Worm (Caenorhabditis elegans) whole organism, L3 larva: Measurements from ENCODE around the gene clec-173.

Source experiments
- R02D3.7 ChIP-seq: fragments of 150-350 bp; optimal IDR thresholded peaks from 2 replicates; lab custom pipeline; 2014; ENCODE audit warnings: missing biosample characterization, missing genetic modification characterization
- ZK546.5 ChIP-seq: sonication (generic microtip); optimal IDR thresholded peaks from 2 replicates; lab custom pipeline; 2017; ENCODE audit warnings: missing biosample characterization, missing genetic modification characterization
- aly-2 ChIP-seq: fragments of 150-350 bp; optimal IDR thresholded peaks from 2 replicates; lab custom pipeline; 2014; ENCODE audit warnings: missing biosample characterization, missing genetic modification characterization
- ama-1 ChIP-seq: fragments of 150-350 bp; optimal IDR thresholded peaks from 2 replicates; lab custom pipeline; 2018
- ceh-16 ChIP-seq: sonication (generic microtip); optimal IDR thresholded peaks from 2 replicates; lab custom pipeline; 2017; ENCODE audit warnings: missing biosample characterization, missing genetic modification characterization
- ceh-28 ChIP-seq: fragments of 150-350 bp; optimal IDR thresholded peaks from 2 replicates; lab custom pipeline; 2014; ENCODE audit warnings: missing biosample characterization, missing genetic modification reagents, missing genetic modification characterization
- ceh-82 ChIP-seq: fragments of 150-350 bp; optimal IDR thresholded peaks from 2 replicates; lab custom pipeline; 2014; ENCODE audit warnings: missing biosample characterization, missing genetic modification characterization
- ceh-9 ChIP-seq: sonication (generic microtip); optimal IDR thresholded peaks from 2 replicates; lab custom pipeline; 2018; ENCODE audit warnings: missing biosample characterization, missing genetic modification characterization
- daf-12 ChIP-seq: fragments of 150-350 bp; optimal IDR thresholded peaks from 2 replicates; lab custom pipeline; 2014; ENCODE audit warnings: missing biosample characterization, missing genetic modification reagents, missing genetic modification characterization
- egl-27 ChIP-seq: sonication (generic microtip); optimal IDR thresholded peaks from 4 replicates; lab custom pipeline; 2017; ENCODE audit warnings: missing biosample characterization, missing genetic modification reagents, missing genetic modification characterization
- egl-5 ChIP-seq: fragments of 150-350 bp; optimal IDR thresholded peaks from 2 replicates; lab custom pipeline; 2017; ENCODE audit warnings: missing biosample characterization, missing genetic modification reagents, missing genetic modification characterization, inconsistent platforms
- elt-1 ChIP-seq: fragments of 150-350 bp; optimal IDR thresholded peaks from 2 replicates; lab custom pipeline; 2014; ENCODE audit warnings: missing biosample characterization, missing genetic modification characterization
- elt-2 ChIP-seq: sonication (generic microtip); optimal IDR thresholded peaks from 2 replicates; lab custom pipeline; 2016; ENCODE audit warnings: missing genetic modification reagents, mild to moderate bottlenecking, missing genetic modification characterization, missing compliant biosample characterization
- elt-3 ChIP-seq, 3 experiments: fragments of 150-350 bp in 1 of 3; sonication (generic microtip) in 2 of 3; optimal IDR thresholded peaks; 2 replicates in 2 of 3; 4 replicates in 1 of 3; lab custom pipeline; 2014 to 2017; ENCODE audit warnings: missing biosample characterization in 3 of 3, missing genetic modification characterization in 3 of 3
- eor-1 ChIP-seq, 2 experiments: fragments of 150-350 bp; optimal IDR thresholded peaks; 2 replicates each; lab custom pipeline; 2014 to 2018; ENCODE audit warnings: missing biosample characterization in 2 of 2, missing genetic modification characterization in 2 of 2
- fkh-10 ChIP-seq: sonication (generic microtip); optimal IDR thresholded peaks from 2 replicates; lab custom pipeline; 2017; ENCODE audit warnings: missing biosample characterization, missing genetic modification reagents, missing genetic modification characterization
- fkh-2 ChIP-seq: fragments of 150-350 bp; optimal IDR thresholded peaks from 2 replicates; lab custom pipeline; 2014; ENCODE audit warnings: missing biosample characterization, missing genetic modification reagents, missing genetic modification characterization
- fos-1 ChIP-seq: fragments of 150-350 bp; optimal IDR thresholded peaks from 2 replicates; lab custom pipeline; 2014; ENCODE audit warnings: missing biosample characterization, missing genetic modification characterization
- hmg-11 ChIP-seq: sonication (generic microtip); optimal IDR thresholded peaks from 2 replicates; lab custom pipeline; 2016; ENCODE audit warnings: missing genetic modification characterization, missing compliant biosample characterization
- jun-1 ChIP-seq: fragments of 150-350 bp; optimal IDR thresholded peaks from 2 replicates; lab custom pipeline; 2014; ENCODE audit warnings: missing biosample characterization, missing genetic modification reagents, missing genetic modification characterization
- lin-15B ChIP-seq: fragments of 150-350 bp; optimal IDR thresholded peaks from 2 replicates; lab custom pipeline; 2014; ENCODE audit warnings: missing biosample characterization, missing genetic modification characterization
- lin-39 ChIP-seq: fragments of 150-350 bp; optimal IDR thresholded peaks from 2 replicates; lab custom pipeline; 2018; ENCODE audit warnings: missing biosample characterization, missing genetic modification reagents, missing genetic modification characterization
- lsy-12 ChIP-seq: sonication (generic microtip); optimal IDR thresholded peaks from 2 replicates; lab custom pipeline; 2016; ENCODE audit warnings: mild to moderate bottlenecking, missing genetic modification characterization, missing compliant biosample characterization
- mdl-1 ChIP-seq: fragments of 150-350 bp; optimal IDR thresholded peaks from 2 replicates; lab custom pipeline; 2014; ENCODE audit warnings: missing biosample characterization, missing genetic modification characterization
- mml-1 ChIP-seq: fragments of 150-350 bp; sonication (generic microtip); optimal IDR thresholded peaks from 3 replicates; lab custom pipeline; 2014; ENCODE audit warnings: missing biosample characterization, missing genetic modification characterization
- nfya-1 ChIP-seq: sonication (generic microtip); optimal IDR thresholded peaks from 2 replicates; lab custom pipeline; 2017; ENCODE audit warnings: missing genetic modification characterization, mild to moderate bottlenecking, missing compliant biosample characterization, antibody characterized with exemption, moderate library complexity; ENCODE audit not compliant: insufficient read depth
- nhr-11 ChIP-seq: fragments of 150-350 bp; optimal IDR thresholded peaks from 2 replicates; lab custom pipeline; 2014; ENCODE audit warnings: missing biosample characterization, missing genetic modification characterization
- nhr-12 ChIP-seq: fragments of 150-350 bp; optimal IDR thresholded peaks from 2 replicates; lab custom pipeline; 2014; ENCODE audit warnings: missing biosample characterization, missing genetic modification characterization
- nhr-23 ChIP-seq: fragments of 150-350 bp; optimal IDR thresholded peaks from 2 replicates; lab custom pipeline; 2014; ENCODE audit warnings: missing biosample characterization, missing genetic modification reagents, missing genetic modification characterization
- nhr-237 ChIP-seq: fragments of 150-350 bp; optimal IDR thresholded peaks from 2 replicates; lab custom pipeline; 2014; ENCODE audit warnings: missing biosample characterization, missing genetic modification characterization
- nhr-25 ChIP-seq: sonication (generic microtip); optimal IDR thresholded peaks from 2 replicates; lab custom pipeline; 2017; ENCODE audit warnings: missing biosample characterization, missing genetic modification characterization
- nhr-28 ChIP-seq: fragments of 150-350 bp; optimal IDR thresholded peaks from 2 replicates; lab custom pipeline; 2014; ENCODE audit warnings: missing biosample characterization, missing genetic modification characterization
- nhr-43 ChIP-seq: sonication (generic microtip); optimal IDR thresholded peaks from 2 replicates; lab custom pipeline; 2016; ENCODE audit warnings: mild to moderate bottlenecking, missing genetic modification characterization, missing compliant biosample characterization; ENCODE audit not compliant: poor library complexity, severe bottlenecking
- nhr-67 ChIP-seq: fragments of 150-350 bp; optimal IDR thresholded peaks from 2 replicates; lab custom pipeline; 2014; ENCODE audit warnings: missing biosample characterization, missing genetic modification characterization
- nhr-76 ChIP-seq: fragments of 150-350 bp; sonication (generic microtip); optimal IDR thresholded peaks from 5 replicates; lab custom pipeline; 2014; ENCODE audit warnings: missing biosample characterization, missing genetic modification characterization
- nhr-77 ChIP-seq: fragments of 150-350 bp; optimal IDR thresholded peaks from 2 replicates; lab custom pipeline; 2014; ENCODE audit warnings: missing biosample characterization, missing genetic modification characterization
- pha-4 ChIP-seq: fragments of 150-350 bp; optimal IDR thresholded peaks from 2 replicates; lab custom pipeline; 2014; ENCODE audit warnings: missing biosample characterization, missing genetic modification reagents, missing genetic modification characterization
- pqm-1 ChIP-seq: fragments of 150-350 bp; optimal IDR thresholded peaks from 2 replicates; lab custom pipeline; 2017; ENCODE audit warnings: missing biosample characterization, missing genetic modification characterization, inconsistent platforms
- sea-2 ChIP-seq: fragments of 150-350 bp; sonication (generic microtip); optimal IDR thresholded peaks from 4 replicates; lab custom pipeline; 2014; ENCODE audit warnings: missing biosample characterization, missing genetic modification reagents, missing genetic modification characterization
- skn-1 ChIP-seq: fragments of 150-350 bp; optimal IDR thresholded peaks from 2 replicates; lab custom pipeline; 2014; ENCODE audit warnings: missing biosample characterization, missing genetic modification characterization
- snpc-4 ChIP-seq: fragments of 150-350 bp; optimal IDR thresholded peaks from 2 replicates; lab custom pipeline; 2014; ENCODE audit warnings: missing biosample characterization, missing genetic modification characterization
- tbx-2 ChIP-seq: sonication (generic microtip); optimal IDR thresholded peaks from 2 replicates; lab custom pipeline; 2016; ENCODE audit warnings: mild to moderate bottlenecking, missing genetic modification characterization, missing compliant biosample characterization
- unc-39 ChIP-seq: sonication (generic microtip); optimal IDR thresholded peaks from 4 replicates; lab custom pipeline; 2017; ENCODE audit warnings: missing biosample characterization, missing genetic modification characterization
- unc-62 ChIP-seq: fragments of 150-350 bp; sonication (generic microtip); optimal IDR thresholded peaks from 4 replicates; lab custom pipeline; 2014; ENCODE audit warnings: missing biosample characterization, missing genetic modification reagents, missing genetic modification characterization
- zag-1 ChIP-seq: fragments of 150-350 bp; optimal IDR thresholded peaks from 2 replicates; lab custom pipeline; 2014; ENCODE audit warnings: missing biosample characterization, missing genetic modification characterization
- ztf-11 ChIP-seq: fragments of 150-350 bp; optimal IDR thresholded peaks from 2 replicates; lab custom pipeline; 2014; ENCODE audit warnings: missing biosample characterization, missing genetic modification characterization
- ztf-4 ChIP-seq: fragments of 150-350 bp; optimal IDR thresholded peaks from 2 replicates; lab custom pipeline; 2014; ENCODE audit warnings: missing biosample characterization, missing genetic modification characterization

The clec-173 gene

DNA sequence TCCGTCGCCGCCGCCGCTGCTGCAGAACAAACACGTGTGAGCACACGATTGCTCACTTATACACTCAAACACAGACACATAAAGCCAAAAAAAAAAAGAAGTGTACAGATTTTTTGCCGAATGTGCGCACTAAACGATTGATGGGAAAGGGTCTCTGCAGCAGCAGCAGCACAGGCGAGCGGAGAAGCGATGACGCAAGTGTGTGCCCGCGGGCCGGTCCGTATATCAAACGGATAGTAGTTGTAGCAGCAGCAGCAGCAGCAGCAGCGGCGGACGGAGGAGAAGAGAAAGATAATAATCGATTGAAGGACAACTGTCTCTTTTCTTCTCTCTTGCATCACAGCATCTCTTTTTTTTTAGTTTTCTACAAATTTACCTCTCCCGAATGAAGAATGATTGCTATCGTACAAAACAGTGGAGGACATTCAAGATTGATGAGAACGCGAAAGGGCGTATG, 34.0 kb downstream of the clec-173 start:
- TF ChIP-seq nhr-67 (no peak), pqm-1 (tag; lab: Kevin White, UChicago) (no peak), elt-3 (tag; optimal IDR thresholded peaks at IDR 0.05; lab: Kevin White, UChicago) (no peak), ztf-11 (tag; lab: Kevin White, UChicago) (no peak), mml-1 (no peak), ama-1 (lab: Kevin White, UChicago) (no peak), nhr-77 (tag; lab: Kevin White, UChicago) (no peak), lsy-12 (peak; percentile 57), nhr-237 (tag; lab: Kevin White, UChicago) (no peak), jun-1 (tag; lab: Kevin White, UChicago) (peak; percentile 23), unc-39 (tag; lab: Kevin White, UChicago) (no peak), lin-15B (tag; lab: Kevin White, UChicago) (no peak), skn-1 (tag; lab: Kevin White, UChicago) (no peak), egl-27 (tag; lab: Kevin White, UChicago) (no peak), fkh-10 (GFP tag; lab: Kevin White, UChicago) (no peak), nfya-1 (peak; percentile 19), nhr-43 (tag; lab: Kevin White, UChicago) (peak; percentile 83), lin-39 (tag; lab: Kevin White, UChicago) (no peak), ceh-9 (tag; lab: Kevin White, UChicago) (no peak), ZK546.5 (tag; lab: Kevin White, UChicago) (no peak), nhr-12 (tag; lab: Kevin White, UChicago) (no peak), nhr-76 (tag; lab: Kevin White, UChicago) (no peak), pha-4 (peak; percentile 47), ceh-16 (tag; lab: Kevin White, UChicago) (no peak), egl-5 (tag; lab: Kevin White, UChicago) (no peak), fos-1 (no peak), unc-62 (GFP tag; lab: Kevin White, UChicago) (no peak), daf-12 (tag; lab: Kevin White, UChicago) (no peak), nhr-23 (tag; lab: Kevin White, UChicago) (peak; percentile 64), ceh-82 (tag; lab: Kevin White, UChicago) (no peak), hmg-11 (no peak), R02D3.7 (tag; lab: Kevin White, UChicago) (no peak), zag-1 (tag; lab: Kevin White, UChicago) (no peak), ztf-4 (no peak), eor-1 (tag; optimal IDR thresholded peaks at IDR 0.05; lab: Kevin White, UChicago) (no peak), nhr-25 (peak; percentile 73), nhr-28 (tag; lab: Kevin White, UChicago) (no peak), aly-2 (tag; lab: Kevin White, UChicago) (no peak), ceh-28 (tag; lab: Kevin White, UChicago) (peak; percentile 72), fkh-2 (tag; lab: Kevin White, UChicago) (no peak), tbx-2 (tag; lab: Kevin White, UChicago) (peak; percentile 12), sea-2 (GFP tag; lab: Kevin White, UChicago) (no peak), mdl-1 (tag; lab: Kevin White, UChicago) (no peak), elt-1 (no peak), snpc-4 (tag; lab: Kevin White, UChicago) (peak; percentile 16), nhr-11 (tag; lab: Kevin White, UChicago) (no peak), elt-2 (tag; lab: Kevin White, UChicago) (peak; percentile 20)
